Worm (Caenorhabditis elegans) whole organism, L4 larva: ENCODE data around the gene C08E3.1.
"Not testable (repeated sequence)": the region's sequence is repeated elsewhere in the genome, so short reads cannot be mapped to it uniquely, and the experiment has no call there.

ENCODE experiments used
- ces-1 ChIP-seq: fragments of 150-350 bp; sonication (generic microtip); optimal IDR thresholded peaks from 4 replicates; lab custom pipeline; 2014; ENCODE audit warnings: missing biosample characterization, missing genetic modification reagents, missing genetic modification characterization
- fos-1 ChIP-seq: fragments of 150-350 bp; optimal IDR thresholded peaks from 2 replicates; lab custom pipeline; 2014; ENCODE audit warnings: missing biosample characterization, missing genetic modification characterization
- jun-1 ChIP-seq: fragments of 150-350 bp; optimal IDR thresholded peaks from 2 replicates; lab custom pipeline; 2014; ENCODE audit warnings: missing biosample characterization, missing genetic modification reagents, missing genetic modification characterization
- skn-1 ChIP-seq: fragments of 150-350 bp; optimal IDR thresholded peaks from 2 replicates; lab custom pipeline; 2014; ENCODE audit warnings: missing biosample characterization, missing genetic modification characterization

DNA sequence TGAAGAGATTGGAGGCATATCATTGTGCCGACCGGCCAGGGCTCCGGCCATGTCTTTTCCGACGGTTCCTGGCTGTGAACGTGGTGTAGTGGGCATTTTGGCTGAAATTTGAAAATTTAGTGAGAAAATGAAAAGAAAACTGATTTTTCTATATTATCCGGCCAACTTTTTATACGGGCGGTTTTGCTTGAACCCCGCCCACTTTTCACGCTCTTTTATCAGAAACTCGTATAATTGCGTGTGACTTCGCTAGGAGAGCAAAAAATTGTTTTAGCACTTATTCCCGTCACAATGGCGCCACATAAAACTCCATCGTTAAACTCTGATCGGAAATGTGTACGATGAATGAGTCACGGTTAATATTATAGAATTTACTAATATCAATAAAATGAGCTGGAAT is 1.4 kb upstream of the C08E3.1 start, which contains the start of gene C08E3.13:
- TF ChIP-seq ces-1 (GFP tag; lab: Kevin White, UChicago); skn-1 (tag; lab: Kevin White, UChicago); fos-1 (tag; lab: Kevin White, UChicago); jun-1: not testable (repeated sequence)
